Worm (Caenorhabditis elegans) whole organism, mixed stage, embryonic: ENCODE results near the gene tab-1.

Experiments
- bed-3 ChIP-seq: fragments of 200-800 bp; sonication (Bioruptor generic); optimal IDR thresholded peaks from 3 replicates; lab custom pipeline; 2018; ENCODE audit warnings: mild to moderate bottlenecking, missing genetic modification characterization, moderate library complexity, missing compliant biosample characterization
- blmp-1 ChIP-seq: fragments of 150-350 bp; optimal IDR thresholded peaks from 2 replicates; lab custom pipeline; 2014; ENCODE audit warnings: missing biosample characterization, missing genetic modification characterization
- ceh-39 ChIP-seq: fragments of 150-350 bp; optimal IDR thresholded peaks from 2 replicates; lab custom pipeline; 2014; ENCODE audit warnings: missing biosample characterization, missing genetic modification characterization
- ceh-83 ChIP-seq: fragments of 200-800 bp; sonication (Bioruptor generic); optimal IDR thresholded peaks from 2 replicates; lab custom pipeline; 2018; ENCODE audit warnings: mild to moderate bottlenecking, missing genetic modification characterization, missing compliant biosample characterization
- ces-1 ChIP-seq: fragments of 150-350 bp; optimal IDR thresholded peaks from 2 replicates; lab custom pipeline; 2014; ENCODE audit warnings: missing biosample characterization, missing genetic modification reagents, missing genetic modification characterization
- drap-1 ChIP-seq: fragments of 200-800 bp; sonication (Bioruptor generic); optimal IDR thresholded peaks from 3 replicates; lab custom pipeline; 2018; ENCODE audit warnings: mild to moderate bottlenecking, missing genetic modification characterization, missing compliant biosample characterization
- elt-1 ChIP-seq: sonication (generic microtip); optimal IDR thresholded peaks from 2 replicates; lab custom pipeline; 2017; ENCODE audit warnings: missing genetic modification characterization, mild to moderate bottlenecking, missing compliant biosample characterization, antibody characterized with exemption, moderate library complexity, borderline replicate concordance; ENCODE audit not compliant: insufficient read depth
- elt-3 ChIP-seq: fragments of 150-350 bp; optimal IDR thresholded peaks from 2 replicates; lab custom pipeline; 2014; ENCODE audit warnings: missing biosample characterization, missing genetic modification characterization
- flh-1 ChIP-seq: fragments of 200-800 bp; sonication (Bioruptor generic); optimal IDR thresholded peaks from 2 replicates; lab custom pipeline; 2018; ENCODE audit warnings: mild to moderate bottlenecking, missing genetic modification characterization, moderate library complexity, missing compliant biosample characterization
- ham-2 ChIP-seq: fragments of 200-800 bp; sonication (Bioruptor generic); optimal IDR thresholded peaks from 2 replicates; lab custom pipeline; 2018; ENCODE audit warnings: mild to moderate bottlenecking, missing genetic modification characterization, missing compliant biosample characterization
- hlh-1 ChIP-seq: fragments of 150-350 bp; optimal IDR thresholded peaks from 2 replicates; lab custom pipeline; 2014; ENCODE audit warnings: missing biosample characterization, missing genetic modification reagents, missing genetic modification characterization
- lin-13 ChIP-seq: fragments of 150-350 bp; optimal IDR thresholded peaks from 2 replicates; lab custom pipeline; 2014; ENCODE audit warnings: missing biosample characterization, missing genetic modification characterization
- lin-32 ChIP-seq: fragments of 200-800 bp; sonication (Bioruptor generic); optimal IDR thresholded peaks from 2 replicates; lab custom pipeline; 2018; ENCODE audit warnings: mild to moderate bottlenecking, missing genetic modification characterization, missing compliant biosample characterization
- lsy-2 ChIP-seq: fragments of 150-350 bp; optimal IDR thresholded peaks from 2 replicates; lab custom pipeline; 2014; ENCODE audit warnings: missing biosample characterization, missing genetic modification characterization
- mep-1 ChIP-seq: fragments of 150-350 bp; optimal IDR thresholded peaks from 2 replicates; lab custom pipeline; 2017; ENCODE audit warnings: missing biosample characterization, missing genetic modification reagents, missing genetic modification characterization, inconsistent platforms
- nhr-12 ChIP-seq: fragments of 150-350 bp; optimal IDR thresholded peaks from 2 replicates; lab custom pipeline; 2014; ENCODE audit warnings: missing biosample characterization, missing genetic modification characterization
- nhr-2 ChIP-seq: fragments of 150-350 bp; optimal IDR thresholded peaks from 2 replicates; lab custom pipeline; 2014; ENCODE audit warnings: missing biosample characterization, missing genetic modification characterization
- nhr-237 ChIP-seq: fragments of 150-350 bp; optimal IDR thresholded peaks from 2 replicates; lab custom pipeline; 2014; ENCODE audit warnings: missing biosample characterization, missing genetic modification characterization
- nhr-28 ChIP-seq: fragments of 150-350 bp; optimal IDR thresholded peaks from 2 replicates; lab custom pipeline; 2014; ENCODE audit warnings: missing biosample characterization, missing genetic modification characterization
- pha-4 ChIP-seq: fragments of 150-350 bp; optimal IDR thresholded peaks from 2 replicates; lab custom pipeline; 2018; ENCODE audit warnings: missing biosample characterization, missing genetic modification reagents, missing genetic modification characterization
- sem-2 ChIP-seq: fragments of 200-800 bp; sonication (Bioruptor generic); optimal IDR thresholded peaks from 2 replicates; lab custom pipeline; 2018; ENCODE audit warnings: mild to moderate bottlenecking, missing genetic modification characterization, missing compliant biosample characterization
- sptf-1 ChIP-seq: sonication (generic microtip); optimal IDR thresholded peaks from 2 replicates; lab custom pipeline; 2017; ENCODE audit warnings: mild to moderate bottlenecking, missing genetic modification characterization, moderate library complexity, missing compliant biosample characterization
- tbx-8 ChIP-seq: fragments of 200-800 bp; sonication (Bioruptor generic); optimal IDR thresholded peaks from 2 replicates; lab custom pipeline; 2018; ENCODE audit warnings: mild to moderate bottlenecking, missing genetic modification characterization, moderate library complexity, missing compliant biosample characterization
- unc-120 ChIP-seq: sonication (generic microtip); optimal IDR thresholded peaks from 2 replicates; lab custom pipeline; 2017; ENCODE audit warnings: missing genetic modification characterization, missing compliant biosample characterization; ENCODE audit not compliant: poor library complexity, severe bottlenecking
- unc-39 ChIP-seq: fragments of 150-350 bp; optimal IDR thresholded peaks from 2 replicates; lab custom pipeline; 2014; ENCODE audit warnings: missing biosample characterization, missing genetic modification characterization
- unc-62 ChIP-seq: fragments of 150-350 bp; optimal IDR thresholded peaks from 2 replicates; lab custom pipeline; 2014; ENCODE audit warnings: missing biosample characterization, missing genetic modification reagents, missing genetic modification characterization
- zip-8 ChIP-seq: fragments of 150-350 bp; optimal IDR thresholded peaks from 2 replicates; lab custom pipeline; 2014; ENCODE audit warnings: missing biosample characterization, missing genetic modification characterization
- ztf-11 ChIP-seq: fragments of 150-350 bp; optimal IDR thresholded peaks from 2 replicates; lab custom pipeline; 2014; ENCODE audit warnings: missing biosample characterization, missing genetic modification characterization

The tab-1 gene

DNA sequence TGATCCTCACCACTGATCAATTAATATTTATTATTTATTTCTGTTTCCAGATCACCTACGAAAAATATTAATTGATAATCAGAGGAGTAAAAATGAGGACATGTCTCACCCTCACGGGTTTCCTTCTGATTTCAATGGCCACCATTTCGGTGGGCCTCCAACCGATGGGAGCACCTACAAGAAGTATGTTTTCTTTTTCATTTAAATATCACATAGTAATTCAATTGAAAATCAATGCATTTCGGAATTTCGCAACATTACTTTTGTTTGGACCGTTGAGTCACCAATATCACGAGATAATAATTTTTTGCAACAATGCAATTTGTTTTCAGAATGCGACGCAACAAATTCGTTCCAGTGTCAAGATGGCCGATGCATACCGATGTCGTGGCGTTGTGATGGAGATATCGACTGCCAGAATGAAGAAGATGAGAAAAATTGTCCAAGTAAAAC, 19.7 kb upstream of the tab-1 start, which contains the start of gene gldi-2:
Gene gldi-2 (plus strand): TSS at position 51 of the 453 bp plus-strand sequence.
- TF ChIP-seq pha-4 (tag; lab: Kevin White, UChicago) (no peak), unc-39 (tag; lab: Kevin White, UChicago) (no peak), lin-13 (tag; lab: Kevin White, UChicago) (no peak), lin-32 (GFP tag; lab: Kevin White, UChicago) (no peak), blmp-1 (tag; lab: Kevin White, UChicago) (no peak), sptf-1 (tag; lab: Kevin White, UChicago) (no peak), elt-3 (tag; lab: Kevin White, UChicago) (no peak), ham-2 (GFP tag; lab: Kevin White, UChicago) (no peak), mep-1 (no peak), bed-3 (GFP tag; lab: Kevin White, UChicago) (no peak), flh-1 (no peak), nhr-237 (no peak), tbx-8 (GFP tag; lab: Kevin White, UChicago) (no peak), unc-62 (GFP tag; lab: Kevin White, UChicago) (no peak), hlh-1 (tag; lab: Kevin White, UChicago) (no peak), ceh-83 (GFP tag; lab: Kevin White, UChicago) (no peak), lsy-2 (tag; lab: Kevin White, UChicago) (no peak)

DNA sequence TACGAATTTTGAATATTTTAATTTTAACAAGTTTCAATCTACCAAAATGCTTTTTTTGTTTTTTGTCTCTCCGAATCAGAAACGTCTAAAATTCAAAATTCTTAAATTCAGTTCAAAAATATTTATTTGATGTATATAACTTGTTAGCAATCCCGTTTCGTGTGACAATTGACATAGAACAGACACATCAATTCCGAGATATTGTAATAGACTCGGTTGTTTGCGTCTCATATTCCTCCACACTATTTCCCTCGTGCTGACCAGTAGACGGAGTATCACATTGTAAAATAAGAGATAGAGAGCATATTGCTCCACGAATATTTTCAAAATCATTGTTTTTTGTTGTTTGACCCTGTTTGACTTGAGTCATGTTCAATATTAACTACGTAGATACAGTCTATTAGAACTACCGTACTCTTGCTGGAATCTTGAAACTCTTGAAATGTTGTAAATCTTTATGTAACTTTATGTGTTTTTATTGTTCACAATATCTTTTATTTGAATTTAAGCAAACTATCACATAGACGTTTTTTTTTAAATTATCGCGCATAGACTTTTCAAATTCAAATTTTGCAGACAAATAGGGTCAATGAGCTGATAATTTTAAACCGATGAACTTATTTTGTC, 14.3 kb upstream of the tab-1 start, which contains the start of gene T13C2.3:
Gene T13C2.3 (plus strand): TSS at position 577 of the 627 bp plus-strand sequence.
- TF ChIP-seq hlh-1 (tag; lab: Kevin White, UChicago) (peak; percentile 66), unc-120 (tag; lab: Kevin White, UChicago) (no peak), unc-62 (GFP tag; lab: Kevin White, UChicago) (peak; percentile 51)

DNA sequence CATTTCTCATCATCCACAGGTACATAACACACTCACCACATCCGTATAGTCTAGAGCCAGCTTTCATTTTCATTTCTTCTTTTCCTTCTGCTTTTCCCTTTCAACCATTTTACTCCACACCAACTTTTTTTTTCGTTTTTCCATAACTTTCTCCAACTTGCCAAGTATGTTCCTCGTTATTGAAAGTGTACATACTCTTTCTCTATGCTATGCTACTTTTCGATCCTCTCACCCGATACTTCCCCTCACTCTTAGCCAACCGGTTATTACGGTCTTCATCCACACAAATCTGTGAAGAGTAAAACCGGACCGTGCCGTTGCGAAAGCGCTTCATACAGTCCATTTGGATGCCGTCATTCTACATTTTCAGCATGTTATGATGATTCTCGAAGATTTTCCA, 11.2 kb upstream of the tab-1 start, which contains the start of gene T13C2.2:
Gene T13C2.2 (plus strand): TSS at position 301 of the 400 bp plus-strand sequence.
- TF ChIP-seq drap-1 (GFP tag; lab: Kevin White, UChicago) = no peak
- no peak for TF ChIP-seq bed-3 (GFP tag; lab: Kevin White, UChicago)
- TF ChIP-seq nhr-2 (tag; lab: Kevin White, UChicago) = no peak
- no peak for TF ChIP-seq flh-1
- TF ChIP-seq lin-13 (tag; lab: Kevin White, UChicago) = no peak
- TF ChIP-seq nhr-12 (tag; lab: Kevin White, UChicago) = no peak
- TF ChIP-seq ham-2 (GFP tag; lab: Kevin White, UChicago) = no peak
- no peak for TF ChIP-seq sptf-1 (tag; lab: Kevin White, UChicago)
- TF ChIP-seq unc-39 (tag; lab: Kevin White, UChicago) = no peak
- no peak for TF ChIP-seq ceh-39 (tag; lab: Kevin White, UChicago)

DNA sequence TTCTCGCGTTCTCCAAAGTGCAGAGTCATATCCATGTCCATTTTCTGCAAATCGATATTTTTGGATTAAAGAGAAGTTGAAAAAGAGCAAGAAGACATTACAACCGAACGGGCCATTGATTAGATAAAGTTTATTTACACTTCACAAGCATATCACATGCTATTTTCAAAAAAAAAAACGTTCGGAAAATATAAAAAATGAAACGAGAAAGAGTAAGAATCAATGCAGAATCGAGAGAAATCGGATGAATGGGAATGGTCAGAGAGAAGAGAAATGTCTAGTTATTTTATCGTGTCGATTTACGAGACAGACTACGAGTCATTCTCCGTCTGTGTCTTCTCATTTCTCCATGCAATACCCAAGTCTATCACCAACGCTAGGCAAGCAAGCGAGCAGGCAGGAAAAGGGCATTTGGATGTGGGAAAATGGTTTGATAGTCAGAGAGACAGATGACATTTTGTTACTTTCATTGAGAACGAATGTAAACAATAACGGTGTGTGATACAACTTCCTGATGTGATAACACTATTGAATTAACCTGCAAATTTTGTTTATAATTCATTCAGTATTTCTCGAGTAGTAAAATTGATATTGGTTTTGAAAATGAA, 2.9 kb upstream of the tab-1 start, which contains the start of gene F31E8.4:
Gene F31E8.4 (minus strand): TSS at position 51 of the 608 bp plus-strand sequence.
- TF ChIP-seq elt-3 (tag; lab: Kevin White, UChicago) = no peak
- no peak for TF ChIP-seq elt-1 (tag; lab: Kevin White, UChicago)
- TF ChIP-seq ceh-39 (tag; lab: Kevin White, UChicago) = no peak
- no peak for TF ChIP-seq unc-39 (tag; lab: Kevin White, UChicago)
- TF ChIP-seq ces-1 (GFP tag; lab: Kevin White, UChicago) = no peak
- no peak for TF ChIP-seq lin-32 (GFP tag; lab: Kevin White, UChicago)
- TF ChIP-seq nhr-28 (tag; lab: Kevin White, UChicago) = no peak
- TF ChIP-seq sem-2 (GFP tag; lab: Kevin White, UChicago) = no peak
- no peak for TF ChIP-seq hlh-1 (tag; lab: Kevin White, UChicago)
- TF ChIP-seq blmp-1 (tag; lab: Kevin White, UChicago) = no peak
- no peak for TF ChIP-seq nhr-2 (tag; lab: Kevin White, UChicago)
- no peak for TF ChIP-seq ham-2 (GFP tag; lab: Kevin White, UChicago)
- no peak for TF ChIP-seq unc-62 (GFP tag; lab: Kevin White, UChicago)
- TF ChIP-seq bed-3 (GFP tag; lab: Kevin White, UChicago) = no peak
- TF ChIP-seq nhr-237 = no peak
- TF ChIP-seq unc-120 (tag; lab: Kevin White, UChicago) = no peak
- TF ChIP-seq zip-8 (tag; lab: Kevin White, UChicago) = no peak
- TF ChIP-seq lin-13 (tag; lab: Kevin White, UChicago) = no peak
- TF ChIP-seq ztf-11 = no peak
- TF ChIP-seq mep-1 = no peak
